Worm (Caenorhabditis elegans): ENCODE data around the gene R10E11.6.

- TF ChIP-seq mml-1 (tag; optimal IDR thresholded peaks at IDR 0.05) (no peak), nhr-67 (tag; optimal IDR thresholded peaks at IDR 0.05) (no peak), ama-1 (optimal IDR thresholded peaks at IDR 0.05) (peak; percentile 7), fkh-10 (GFP tag; optimal IDR thresholded peaks at IDR 0.05) (no peak), ceh-16 (tag; optimal IDR thresholded peaks at IDR 0.05) (no peak), ceh-82 (tag; optimal IDR thresholded peaks at IDR 0.05) (no peak), unc-62 (GFP tag; optimal IDR thresholded peaks at IDR 0.05) (no peak)
These were observed 30.0 kb upstream of the R10E11.6 start, which contains the start of gene ech-6 for ce11 chrIII:9752852-9753251.

Data from whole organism, L3 larva.